Worm (Caenorhabditis elegans) whole organism, midembryonic: ENCODE data around the gene K08D8.1.

Source experiments
- T22C8.4 ChIP-seq: fragments of 200-800 bp; sonication (Bioruptor generic); IDR thresholded peaks from 2 replicates; pipeline ENCODE4 v1.3.6; 2022; ENCODE audit warnings: missing genetic modification characterization, missing compliant biosample characterization
- cog-1 ChIP-seq: sonication (generic microtip); optimal IDR thresholded peaks from 2 replicates; lab custom pipeline; 2016; ENCODE audit warnings: missing genetic modification characterization, missing compliant biosample characterization
- flt-1 ChIP-seq: fragments of 200-800 bp; sonication (Bioruptor generic); IDR thresholded peaks from 2 replicates; pipeline ENCODE4 v1.3.6; 2022; ENCODE audit warnings: missing genetic modification characterization, missing compliant biosample characterization
- klf-2 ChIP-seq: fragments of 200-800 bp; sonication (Bioruptor generic); conservative IDR thresholded peaks from 2 replicates; pipeline ENCODE4 v1.3.6; 2022; ENCODE audit warnings: missing genetic modification reagents, missing genetic modification characterization, missing compliant biosample characterization
- tab-1 ChIP-seq: fragments of 200-800 bp; sonication (Bioruptor generic); IDR thresholded peaks from 2 replicates; pipeline ENCODE4 v1.3.6; 2022; ENCODE audit warnings: missing genetic modification characterization, missing compliant biosample characterization
- ztf-29 ChIP-seq: fragments of 200-800 bp; sonication (Bioruptor generic); IDR thresholded peaks from 2 replicates; pipeline ENCODE4 v1.3.6; 2022; ENCODE audit warnings: missing genetic modification reagents, missing genetic modification characterization, missing compliant biosample characterization

DNA sequence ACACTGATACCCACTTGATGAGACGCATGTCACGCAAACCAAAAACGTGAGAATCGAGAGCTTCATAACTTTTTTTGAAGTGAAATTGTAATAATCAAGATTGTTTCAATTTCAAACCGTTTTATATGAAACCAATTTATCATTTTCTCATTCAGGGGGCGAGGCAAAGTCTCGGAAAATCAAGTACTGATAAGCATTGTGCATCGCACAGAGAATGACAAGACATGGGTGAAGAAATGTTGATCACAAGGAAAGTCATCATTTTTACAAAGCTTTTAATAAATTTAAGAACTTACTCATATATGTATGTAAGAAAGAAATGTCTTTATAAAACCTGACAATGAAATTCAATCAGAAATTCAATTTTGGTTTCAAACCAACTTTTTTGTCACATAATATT lies 14.2 kb downstream of the K08D8.1 start, which contains the start of gene K08D8.3:
- TF ChIP-seq T22C8.4 (GFP tag; lab: Robert Waterston, UW) (no peak), ztf-29 (GFP tag; lab: Robert Waterston, UW) (no peak), cog-1 (tag; lab: Kevin White, UChicago) (no peak), tab-1 (no peak), klf-2 (GFP tag; lab: Robert Waterston, UW) (no peak), flt-1 (GFP tag; lab: Robert Waterston, UW) (no peak)
